Fruit fly (Drosophila melanogaster) whole organism, embryonic: ENCODE data around the gene Coa8.

Source experiments
- B-H1 ChIP-seq: fragments of 200-800 bp; sonication (Bioruptor generic); IDR thresholded peaks from 3 replicates; pipeline ENCODE4 v1.3.6; 2022; ENCODE audit warnings: missing biosample characterization, missing genetic modification characterization
- BtbVII ChIP-seq: fragments of 200-800 bp; sonication (Bioruptor generic); optimal IDR thresholded peaks from 3 replicates; lab custom pipeline; 2017; ENCODE audit warnings: missing biosample characterization, mild to moderate bottlenecking, missing genetic modification characterization
- CG11247 ChIP-seq: fragments of 200-800 bp; sonication (Bioruptor generic); IDR thresholded peaks from 2 replicates; pipeline ENCODE4 v1.3.6; 2022; ENCODE audit warnings: missing biosample characterization, missing genetic modification characterization
- CG11723 ChIP-seq: fragments of 200-800 bp; sonication (Bioruptor generic); optimal IDR thresholded peaks from 2 replicates; lab custom pipeline; 2017; ENCODE audit warnings: missing biosample characterization, mild to moderate bottlenecking, missing genetic modification characterization
- CG13775 ChIP-seq: fragments of 200-800 bp; sonication (Bioruptor generic); optimal IDR thresholded peaks from 3 replicates; lab custom pipeline; 2017; ENCODE audit warnings: missing biosample characterization, mild to moderate bottlenecking, missing genetic modification characterization
- CG14441 ChIP-seq: fragments of 200-800 bp; sonication (Bioruptor generic); IDR thresholded peaks from 2 replicates; pipeline ENCODE4 v1.3.6; 2022; ENCODE audit warnings: missing biosample characterization, missing genetic modification characterization
- CG15011 ChIP-seq: fragments of 200-800 bp; sonication (Bioruptor generic); optimal IDR thresholded peaks from 3 replicates; lab custom pipeline; 2018; ENCODE audit warnings: missing biosample characterization, mild to moderate bottlenecking, missing genetic modification characterization
- CG1529 ChIP-seq: fragments of 200-800 bp; sonication (Bioruptor generic); optimal IDR thresholded peaks from 3 replicates; lab custom pipeline; 2018; ENCODE audit warnings: missing biosample characterization, missing genetic modification characterization
- CG1602 ChIP-seq: fragments of 200-800 bp; sonication (Bioruptor generic); optimal IDR thresholded peaks from 3 replicates; lab custom pipeline; 2016; ENCODE audit warnings: missing biosample characterization, missing genetic modification characterization
- CG2116 ChIP-seq: fragments of 200-800 bp; sonication (Bioruptor generic); optimal IDR thresholded peaks from 3 replicates; lab custom pipeline; 2018; ENCODE audit warnings: missing biosample characterization, mild to moderate bottlenecking, missing genetic modification characterization
- CG31224 ChIP-seq: fragments of 200-800 bp; sonication (Bioruptor generic); IDR thresholded peaks from 2 replicates; pipeline ENCODE4 v1.3.6; 2022; ENCODE audit warnings: missing biosample characterization, missing genetic modification characterization
- CG31441 ChIP-seq: fragments of 200-800 bp; sonication (Bioruptor generic); IDR thresholded peaks from 2 replicates; pipeline ENCODE4 v1.3.6; 2022; ENCODE audit warnings: missing biosample characterization, missing genetic modification characterization
- CG43689 ChIP-seq: fragments of 200-800 bp; sonication (Bioruptor generic); IDR thresholded peaks from 2 replicates; pipeline ENCODE4 v1.3.6; 2022; ENCODE audit warnings: missing biosample characterization, missing genetic modification characterization
- CG4424 ChIP-seq: fragments of 200-800 bp; sonication (Bioruptor generic); optimal IDR thresholded peaks from 3 replicates; lab custom pipeline; 2016; ENCODE audit warnings: missing biosample characterization, missing genetic modification characterization
- CG6791 ChIP-seq: fragments of 200-800 bp; sonication (Bioruptor generic); IDR thresholded peaks from 3 replicates; pipeline ENCODE4 v1.3.6; 2022; ENCODE audit warnings: missing biosample characterization, missing genetic modification characterization; ENCODE audit not compliant: partially characterized antibody
- CG6813 ChIP-seq: fragments of 200-800 bp; sonication (Bioruptor generic); optimal IDR thresholded peaks from 2 replicates; lab custom pipeline; 2017; ENCODE audit warnings: missing biosample characterization, missing genetic modification characterization, mild to moderate bottlenecking, moderate library complexity, missing genetic modification reagents
- CG7357 ChIP-seq: fragments of 200-800 bp; sonication (Bioruptor generic); IDR thresholded peaks from 3 replicates; pipeline ENCODE4 v1.3.6; 2022; ENCODE audit warnings: missing biosample characterization, missing genetic modification characterization
- CG7928 ChIP-seq: fragments of 200-800 bp; sonication (Bioruptor generic); optimal IDR thresholded peaks from 2 replicates; lab custom pipeline; 2017; ENCODE audit warnings: missing biosample characterization, mild to moderate bottlenecking, missing genetic modification characterization
- Dref ChIP-seq: fragments of 200-800 bp; sonication (Bioruptor generic); IDR thresholded peaks from 2 replicates; pipeline ENCODE4 v1.3.6; 2022; ENCODE audit warnings: missing biosample characterization, missing genetic modification characterization
- Fer3 ChIP-seq: fragments of 200-800 bp; sonication (Bioruptor generic); optimal IDR thresholded peaks from 2 replicates; lab custom pipeline; 2018; ENCODE audit warnings: missing biosample characterization, mild to moderate bottlenecking, missing genetic modification characterization, moderate library complexity
- GATAe ChIP-seq: fragments of 200-800 bp; sonication (Bioruptor generic); conservative IDR thresholded peaks from 2 replicates; pipeline ENCODE4 v1.3.6; 2022; ENCODE audit warnings: missing biosample characterization, missing genetic modification characterization
- Hand ChIP-seq: fragments of 200-800 bp; sonication (Bioruptor generic); optimal IDR thresholded peaks from 2 replicates; lab custom pipeline; 2017; ENCODE audit warnings: mild to moderate bottlenecking, missing biosample characterization, missing genetic modification reagents, missing genetic modification characterization
- Hmx ChIP-seq: fragments of 200-800 bp; sonication (Bioruptor generic); optimal IDR thresholded peaks from 2 replicates; lab custom pipeline; 2016; ENCODE audit warnings: missing biosample characterization, missing genetic modification characterization
- Lim3 ChIP-seq: fragments of 200-800 bp; sonication (Bioruptor generic); IDR thresholded peaks from 2 replicates; pipeline ENCODE4 v1.3.6; 2022; ENCODE audit warnings: missing biosample characterization, missing genetic modification characterization
- NK7.1 ChIP-seq: fragments of 200-800 bp; sonication (Bioruptor generic); optimal IDR thresholded peaks from 3 replicates; lab custom pipeline; 2016; ENCODE audit warnings: missing biosample characterization, missing genetic modification characterization
- Six4 ChIP-seq: fragments of 200-800 bp; sonication (Bioruptor generic); optimal IDR thresholded peaks from 2 replicates; lab custom pipeline; 2016; ENCODE audit warnings: missing biosample characterization, missing genetic modification characterization
- Sox102F ChIP-seq: fragments of 200-800 bp; sonication (Bioruptor generic); optimal IDR thresholded peaks from 2 replicates; lab custom pipeline; 2018; ENCODE audit warnings: missing biosample characterization, mild to moderate bottlenecking, missing genetic modification characterization, moderate library complexity
- Spps ChIP-seq: fragments of 200-800 bp; sonication (Bioruptor generic); optimal IDR thresholded peaks from 2 replicates; lab custom pipeline; 2018; ENCODE audit warnings: missing biosample characterization, mild to moderate bottlenecking, missing genetic modification characterization
- Sry-δ ChIP-seq: fragments of 200-800 bp; sonication (Bioruptor generic); optimal IDR thresholded peaks from 2 replicates; lab custom pipeline; 2016; ENCODE audit warnings: missing biosample characterization, missing genetic modification characterization
- Taf1 ChIP-seq: fragments of 200-800 bp; sonication (Bioruptor generic); IDR thresholded peaks from 2 replicates; pipeline ENCODE4 v1.3.6; 2022; ENCODE audit warnings: missing biosample characterization, missing genetic modification characterization
- Trl ChIP-seq, 3 experiments: fragments of >200 bp in 2 of 3; fragments of 200-800 bp in 1 of 3; sonication (Bioruptor generic) in 1 of 3; optimal IDR thresholded peaks; 2 replicates in 1 of 3; 3 replicates in 2 of 3; lab custom pipeline; 2016 to 2017; ENCODE audit warnings: missing biosample characterization in 1 of 3, missing genetic modification characterization in 1 of 3
- Xrp1 ChIP-seq: fragments of 200-800 bp; sonication (Bioruptor generic); IDR thresholded peaks from 2 replicates; pipeline ENCODE4 v1.3.6; 2022; ENCODE audit warnings: missing biosample characterization, missing genetic modification characterization
- ac ChIP-seq: fragments of 200-800 bp; sonication (Bioruptor generic); optimal IDR thresholded peaks from 3 replicates; lab custom pipeline; 2017; ENCODE audit warnings: missing biosample characterization, mild to moderate bottlenecking, missing genetic modification characterization
- bowl ChIP-seq: fragments of 200-800 bp; sonication (Bioruptor generic); IDR thresholded peaks from 2 replicates; pipeline ENCODE4 v1.3.6; 2022; ENCODE audit warnings: missing biosample characterization, missing genetic modification characterization
- crc ChIP-seq: fragments of 200-800 bp; sonication (Bioruptor generic); optimal IDR thresholded peaks from 2 replicates; lab custom pipeline; 2016; ENCODE audit warnings: missing biosample characterization, missing genetic modification characterization
- dimm ChIP-seq: fragments of 200-800 bp; sonication (Bioruptor generic); IDR thresholded peaks from 2 replicates; pipeline ENCODE4 v1.3.6; 2022; ENCODE audit warnings: missing biosample characterization, missing genetic modification characterization
- disco-r ChIP-seq: fragments of 200-800 bp; sonication (Bioruptor generic); optimal IDR thresholded peaks from 2 replicates; lab custom pipeline; 2016; ENCODE audit warnings: missing biosample characterization, missing genetic modification characterization
- en ChIP-seq: fragments of 200-800 bp; sonication (Bioruptor generic); optimal IDR thresholded peaks from 2 replicates; lab custom pipeline; 2016; ENCODE audit warnings: missing biosample characterization, missing genetic modification characterization
- ewg ChIP-seq: fragments of 200-800 bp; sonication (Bioruptor generic); optimal IDR thresholded peaks from 3 replicates; lab custom pipeline; 2017; ENCODE audit warnings: mild to moderate bottlenecking, missing biosample characterization, missing genetic modification reagents, missing genetic modification characterization
- eyg ChIP-seq: fragments of 200-800 bp; sonication (Bioruptor generic); optimal IDR thresholded peaks from 3 replicates; lab custom pipeline; 2016; ENCODE audit warnings: missing biosample characterization, missing genetic modification characterization
- gcm ChIP-seq: fragments of 200-800 bp; sonication (Bioruptor generic); optimal IDR thresholded peaks from 2 replicates; lab custom pipeline; 2019; ENCODE audit warnings: missing biosample characterization, mild to moderate bottlenecking, missing genetic modification characterization, moderate library complexity
- gsb ChIP-seq: fragments of 200-800 bp; sonication (Bioruptor generic); IDR thresholded peaks from 2 replicates; pipeline ENCODE4 v1.3.6; 2022; ENCODE audit warnings: missing biosample characterization, missing genetic modification characterization
- lilli ChIP-seq: fragments of 200-800 bp; sonication (Bioruptor generic); optimal IDR thresholded peaks from 3 replicates; lab custom pipeline; 2016; ENCODE audit warnings: missing biosample characterization, missing genetic modification characterization
- mam ChIP-seq: fragments of 200-800 bp; sonication (Bioruptor generic); optimal IDR thresholded peaks from 3 replicates; lab custom pipeline; 2016; ENCODE audit warnings: missing biosample characterization, missing genetic modification characterization
- p53 ChIP-seq: fragments of 200-800 bp; sonication (Bioruptor generic); optimal IDR thresholded peaks from 2 replicates; lab custom pipeline; 2016; ENCODE audit warnings: missing biosample characterization, missing genetic modification characterization
- pfk ChIP-seq: fragments of 200-800 bp; sonication (Bioruptor generic); optimal IDR thresholded peaks from 2 replicates; lab custom pipeline; 2018; ENCODE audit warnings: missing biosample characterization, mild to moderate bottlenecking, missing genetic modification characterization, moderate library complexity
- sob ChIP-seq: fragments of 200-800 bp; sonication (Bioruptor generic); IDR thresholded peaks from 2 replicates; pipeline ENCODE4 v1.3.6; 2022; ENCODE audit warnings: missing biosample characterization, missing genetic modification characterization
- tap ChIP-seq: fragments of 200-800 bp; optimal IDR thresholded peaks from 3 replicates; lab custom pipeline; 2019; ENCODE audit warnings: missing biosample characterization, mild to moderate bottlenecking, missing genetic modification characterization, moderate library complexity
- tgo ChIP-seq: fragments of 200-800 bp; sonication (Bioruptor generic); IDR thresholded peaks from 3 replicates; pipeline ENCODE4 v1.3.6; 2022; ENCODE audit warnings: missing biosample characterization, missing genetic modification characterization
- tup ChIP-seq: fragments of 200-800 bp; sonication (Bioruptor generic); optimal IDR thresholded peaks from 2 replicates; lab custom pipeline; 2016; ENCODE audit warnings: missing biosample characterization, mild to moderate bottlenecking, missing genetic modification characterization, moderate library complexity
- zfh1 ChIP-seq: fragments of 200-800 bp; sonication (Bioruptor generic); IDR thresholded peaks from 3 replicates; pipeline ENCODE4 v1.3.6; 2022; ENCODE audit warnings: missing biosample characterization, missing genetic modification characterization
- zfh2 ChIP-seq: fragments of 200-800 bp; sonication (Bioruptor generic); optimal IDR thresholded peaks from 2 replicates; lab custom pipeline; 2016; ENCODE audit warnings: missing biosample characterization, missing genetic modification characterization

The Coa8 gene

DNA sequence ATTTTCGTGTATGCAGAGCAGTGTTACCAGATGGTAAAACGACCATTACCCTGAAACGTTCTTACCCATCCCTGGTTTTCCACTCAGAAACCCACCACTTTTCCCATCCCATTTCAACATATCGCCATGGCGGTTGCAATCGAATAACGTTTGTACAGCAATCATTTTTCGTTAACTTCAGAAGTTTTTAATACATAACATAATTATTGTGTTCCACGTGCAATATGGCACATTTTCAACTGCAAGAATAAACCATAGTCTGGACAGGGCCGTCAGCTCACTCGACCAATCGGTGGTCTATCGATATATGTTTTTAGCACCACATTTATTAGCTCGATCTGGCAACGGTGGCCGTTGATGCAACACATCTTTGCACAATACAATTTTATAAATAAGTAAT is 9.8 kb downstream of the Coa8 start, which contains the start of the genes trr and mRpL16 (continued):
- no peak for TF ChIP-seq disco-r
- no peak for TF ChIP-seq CG15011 (GFP tag; lab: Kevin White, UChicago)
- TF ChIP-seq Spps (tag; lab: Kevin White, UChicago): peak; percentile 19
- TF ChIP-seq mam (GFP tag; lab: Kevin White, UChicago): peak; percentile 16
- 0 out of 2 replicates have a peak, but pooled peaks have one; percentile 16 for TF ChIP-seq CG31224 (GFP tag; lab: Robert Waterston, UW)
- TF ChIP-seq Fer3 (tag; lab: Kevin White, UChicago): no peak
- no peak for TF ChIP-seq CG43689 (GFP tag; lab: Robert Waterston, UW)
- peak; percentile 92 for TF ChIP-seq CG7928 (GFP tag; lab: Kevin White, UChicago)
- peak; percentile 57 for TF ChIP-seq CG14441 (GFP tag; lab: Robert Waterston, UW)
- no peak for TF ChIP-seq CG31441 (GFP tag; lab: Robert Waterston, UW)
- TF ChIP-seq NK7.1 (GFP tag; lab: Kevin White, UChicago): no peak
- TF ChIP-seq pfk (GFP tag; lab: Kevin White, UChicago): no peak
- TF ChIP-seq CG11723 (GFP tag; lab: Kevin White, UChicago): no peak
- peak; percentile 43; the same call in 1 of the 3 replicates for TF ChIP-seq zfh1 (GFP tag; lab: Robert Waterston, UW)
- TF ChIP-seq GATAe (GFP tag; lab: Robert Waterston, UW): no peak
- TF ChIP-seq Xrp1 (GFP tag; lab: Robert Waterston, UW): 0 out of 2 replicates have a peak, but pooled peaks have one; percentile 7
- TF ChIP-seq Trl (optimal IDR thresholded peaks at IDR 0.05; lab: Kevin White, UChicago): no peak
- TF ChIP-seq Trl (GFP tag; optimal IDR thresholded peaks at IDR 0.05; lab: Kevin White, UChicago): peak; percentile 24
- no peak for TF ChIP-seq CG1529
- TF ChIP-seq CG11247: peak; percentile 35; the same call in 1 of the 2 replicates
- TF ChIP-seq Hmx: no peak
- no peak for TF ChIP-seq Sox102F (GFP tag; lab: Kevin White, UChicago)
- peak; percentile 65 for TF ChIP-seq zfh2
- 0 out of 3 replicates have a peak, but pooled peaks have one; percentile 30 for TF ChIP-seq CG7357
- peak; percentile 93 for TF ChIP-seq CG2116 (GFP tag; lab: Kevin White, UChicago)
- no peak for TF ChIP-seq CG6813
- peak; percentile 4 for TF ChIP-seq ewg (GFP tag; lab: Kevin White, UChicago)
- TF ChIP-seq gcm (GFP tag; lab: Kevin White, UChicago): no peak
- TF ChIP-seq gsb (GFP tag; lab: Robert Waterston, UW): no peak
- no peak for TF ChIP-seq CG1602
- TF ChIP-seq sob: peak; percentile 40; the same call in 1 of the 2 replicates
- TF ChIP-seq tap (tag; lab: Kevin White, UChicago): no peak
- no peak for TF ChIP-seq eyg (GFP tag; lab: Kevin White, UChicago)
- no peak for TF ChIP-seq BtbVII
- TF ChIP-seq CG4424: no peak
- peak; percentile 80 for TF ChIP-seq Sry-δ (GFP tag; lab: Kevin White, UChicago)
- TF ChIP-seq B-H1 (GFP tag; lab: Robert Waterston, UW): no peak
- 0 out of 3 replicates have a peak, but pooled peaks have one; percentile 17 for TF ChIP-seq tgo
- TF ChIP-seq Dref (GFP tag; lab: Robert Waterston, UW): peak; percentile 75
- TF ChIP-seq ac (GFP tag; lab: Kevin White, UChicago): no peak
- TF ChIP-seq bowl: no peak
- TF ChIP-seq Hand (GFP tag; lab: Kevin White, UChicago): no peak
- peak; percentile 60 for TF ChIP-seq CG6791
- TF ChIP-seq CG13775 (GFP tag; lab: Kevin White, UChicago): peak; percentile 40
- TF ChIP-seq Lim3 (GFP tag; lab: Robert Waterston, UW): no peak
- no peak; the same call in 1 of the 2 replicates for TF ChIP-seq Taf1 (GFP tag; lab: Robert Waterston, UW)
- no peak for TF ChIP-seq p53
- TF ChIP-seq crc: no peak
- TF ChIP-seq tup (GFP tag; lab: Kevin White, UChicago): no peak
- TF ChIP-seq dimm (GFP tag; lab: Robert Waterston, UW): no peak
- no peak for TF ChIP-seq en (GFP tag; lab: Kevin White, UChicago)
- TF ChIP-seq lilli (GFP tag; lab: Kevin White, UChicago): peak; percentile 49
- no peak for TF ChIP-seq Six4 (GFP tag; lab: Kevin White, UChicago)
